Worm (Caenorhabditis elegans) whole organism, L4 larva: ENCODE measurements around the gene Y49F6B.20.

Source experiments
- F10B5.3 ChIP-seq: sonication (generic microtip); optimal IDR thresholded peaks from 2 replicates; lab custom pipeline; 2016; ENCODE audit warnings: mild to moderate bottlenecking, missing genetic modification characterization, missing compliant biosample characterization
- F26F4.8 ChIP-seq: fragments of 200-800 bp; sonication (Bioruptor generic); conservative IDR thresholded peaks from 2 replicates; pipeline ENCODE4 v1.3.6; 2022; ENCODE audit warnings: missing genetic modification characterization, missing compliant biosample characterization
- F37D6.2 ChIP-seq: sonication (generic microtip); optimal IDR thresholded peaks from 2 replicates; lab custom pipeline; 2016; ENCODE audit warnings: mild to moderate bottlenecking, missing genetic modification characterization, missing compliant biosample characterization
- F49E8.2 ChIP-seq: sonication (generic microtip); optimal IDR thresholded peaks from 2 replicates; lab custom pipeline; 2016; ENCODE audit warnings: missing compliant biosample characterization, mild to moderate bottlenecking, missing genetic modification characterization, borderline replicate concordance
- T26A8.4 ChIP-seq: fragments of 200-800 bp; sonication (Bioruptor generic); IDR thresholded peaks from 2 replicates; pipeline ENCODE4 v1.3.6; 2022; ENCODE audit warnings: missing genetic modification characterization, missing compliant biosample characterization
- Y5F2A.4 ChIP-seq: fragments of 200-800 bp; sonication (Bioruptor generic); optimal IDR thresholded peaks from 2 replicates; lab custom pipeline; 2018; ENCODE audit warnings: mild to moderate bottlenecking, missing genetic modification characterization, missing compliant biosample characterization
- Y75B8A.6 ChIP-seq: fragments of 200-800 bp; sonication (Bioruptor generic); IDR thresholded peaks from 2 replicates; pipeline ENCODE4 v1.3.6; 2022; ENCODE audit warnings: missing genetic modification reagents, missing genetic modification characterization, missing compliant biosample characterization
- ZK337.2 ChIP-seq: fragments of 200-800 bp; sonication (Bioruptor generic); IDR thresholded peaks from 2 replicates; pipeline ENCODE4 v1.3.6; 2022; ENCODE audit warnings: missing genetic modification reagents, missing genetic modification characterization, missing compliant biosample characterization
- aly-2 ChIP-seq: sonication (generic microtip); optimal IDR thresholded peaks from 2 replicates; lab custom pipeline; 2018; ENCODE audit warnings: missing biosample characterization, missing genetic modification characterization
- arid-1 ChIP-seq: fragments of 200-800 bp; sonication (Bioruptor generic); conservative IDR thresholded peaks from 2 replicates; pipeline ENCODE4 v1.3.6; 2022; ENCODE audit warnings: missing genetic modification reagents, missing genetic modification characterization, missing compliant biosample characterization
- attf-4 ChIP-seq: sonication (generic microtip); optimal IDR thresholded peaks from 3 replicates; lab custom pipeline; 2017; ENCODE audit warnings: missing biosample characterization, missing genetic modification characterization
- ceh-20 ChIP-seq: fragments of 200-800 bp; sonication (Bioruptor generic); IDR thresholded peaks from 2 replicates; pipeline ENCODE4 v1.3.6; 2022; ENCODE audit warnings: missing genetic modification reagents, missing genetic modification characterization, missing compliant biosample characterization
- ceh-44 ChIP-seq: fragments of 200-800 bp; sonication (Bioruptor generic); IDR thresholded peaks from 2 replicates; pipeline ENCODE4 v1.3.6; 2022; ENCODE audit warnings: missing genetic modification reagents, missing genetic modification characterization, missing compliant biosample characterization
- daf-16 ChIP-seq, 3 experiments: sonication (generic microtip); optimal IDR thresholded peaks; 2 replicates each; lab custom pipeline; 2016 to 2017; ENCODE audit warnings: missing genetic modification characterization in 3 of 3, missing genetic modification reagents in 3 of 3, mild to moderate bottlenecking in 2 of 3, missing compliant biosample characterization in 2 of 3, missing biosample characterization in 1 of 3, moderate library complexity in 1 of 3
- daf-8 ChIP-seq: fragments of 200-800 bp; sonication (Bioruptor generic); IDR thresholded peaks from 2 replicates; pipeline ENCODE4 v1.3.6; 2022; ENCODE audit warnings: missing genetic modification characterization, missing compliant biosample characterization
- dmd-6 ChIP-seq: fragments of 200-800 bp; sonication (Bioruptor generic); IDR thresholded peaks from 2 replicates; pipeline ENCODE4 v1.3.6; 2022; ENCODE audit warnings: missing genetic modification reagents, missing genetic modification characterization, missing compliant biosample characterization
- dmd-8 ChIP-seq: fragments of 200-800 bp; sonication (Bioruptor generic); IDR thresholded peaks from 2 replicates; pipeline ENCODE4 v1.3.6; 2022; ENCODE audit warnings: missing genetic modification characterization, missing compliant biosample characterization
- dpl-1 ChIP-seq: fragments of 150-350 bp; optimal IDR thresholded peaks from 2 replicates; lab custom pipeline; 2014; ENCODE audit warnings: missing biosample characterization, missing genetic modification reagents, missing genetic modification characterization
- hlh-11 ChIP-seq: fragments of 200-800 bp; sonication (Bioruptor generic); optimal IDR thresholded peaks from 2 replicates; lab custom pipeline; 2018; ENCODE audit warnings: mild to moderate bottlenecking, missing genetic modification characterization, missing compliant biosample characterization
- hlh-30 ChIP-seq: sonication (generic microtip); optimal IDR thresholded peaks from 2 replicates; lab custom pipeline; 2017; ENCODE audit warnings: antibody characterized with exemption, mild to moderate bottlenecking, missing genetic modification characterization, missing compliant biosample characterization; ENCODE audit not compliant: insufficient read depth
- lim-7 ChIP-seq: fragments of 200-800 bp; sonication (Bioruptor generic); IDR thresholded peaks from 2 replicates; pipeline ENCODE4 v1.3.6; 2022; ENCODE audit warnings: missing genetic modification characterization, missing compliant biosample characterization
- lin-13 ChIP-seq: fragments of 150-350 bp; optimal IDR thresholded peaks from 2 replicates; lab custom pipeline; 2014; ENCODE audit warnings: missing biosample characterization, missing genetic modification reagents, missing genetic modification characterization
- lin-15B ChIP-seq: fragments of 150-350 bp; sonication (generic microtip); optimal IDR thresholded peaks from 3 replicates; lab custom pipeline; 2014; ENCODE audit warnings: missing biosample characterization, missing genetic modification characterization
- lin-38 ChIP-seq: fragments of 200-800 bp; sonication (Bioruptor generic); IDR thresholded peaks from 2 replicates; pipeline ENCODE4 v1.3.6; 2022; ENCODE audit warnings: missing genetic modification reagents, missing genetic modification characterization, missing compliant biosample characterization
- lin-39 ChIP-seq: fragments of 150-350 bp; optimal IDR thresholded peaks from 2 replicates; lab custom pipeline; 2014; ENCODE audit warnings: missing biosample characterization, missing genetic modification reagents, missing genetic modification characterization
- lir-3 ChIP-seq: sonication (generic microtip); optimal IDR thresholded peaks from 2 replicates; lab custom pipeline; 2016; ENCODE audit warnings: mild to moderate bottlenecking, missing genetic modification characterization, missing compliant biosample characterization
- lsy-2 ChIP-seq, 2 experiments: fragments of 150-350 bp in 1 of 2; sonication (generic microtip) in 1 of 2; optimal IDR thresholded peaks; 2 replicates each; lab custom pipeline; 2014 to 2017; ENCODE audit warnings: missing biosample characterization in 2 of 2, missing genetic modification characterization in 2 of 2
- madf-5 ChIP-seq, 2 experiments: fragments of 200-800 bp; sonication (Bioruptor generic); IDR thresholded peaks; 2 replicates each; pipeline ENCODE4 v1.3.6; 2022; ENCODE audit warnings: missing compliant biosample characterization in 2 of 2, missing genetic modification characterization in 2 of 2
- madf-9 ChIP-seq: fragments of 200-800 bp; sonication (Bioruptor generic); conservative IDR thresholded peaks from 2 replicates; pipeline ENCODE4 v1.3.6; 2022; ENCODE audit warnings: missing genetic modification reagents, missing genetic modification characterization, missing compliant biosample characterization
- mep-1 ChIP-seq: fragments of 150-350 bp; sonication (generic microtip); optimal IDR thresholded peaks from 3 replicates; lab custom pipeline; 2014; ENCODE audit warnings: missing biosample characterization, missing genetic modification characterization
- nhr-102 ChIP-seq: sonication (generic microtip); optimal IDR thresholded peaks from 2 replicates; lab custom pipeline; 2016; ENCODE audit warnings: mild to moderate bottlenecking, missing genetic modification characterization, moderate library complexity, missing compliant biosample characterization
- nhr-25 ChIP-seq: sonication (generic microtip); optimal IDR thresholded peaks from 2 replicates; lab custom pipeline; 2017; ENCODE audit warnings: missing genetic modification characterization, mild to moderate bottlenecking, missing compliant biosample characterization, antibody characterized with exemption, moderate library complexity, borderline replicate concordance; ENCODE audit not compliant: insufficient read depth
- nhr-42 ChIP-seq: fragments of 200-800 bp; sonication (Bioruptor generic); IDR thresholded peaks from 2 replicates; pipeline ENCODE4 v1.3.6; 2022; ENCODE audit warnings: missing genetic modification characterization, missing compliant biosample characterization
- nhr-6 ChIP-seq: fragments of 150-350 bp; optimal IDR thresholded peaks from 2 replicates; lab custom pipeline; 2014; ENCODE audit warnings: missing biosample characterization, missing genetic modification characterization
- nhr-77 ChIP-seq: fragments of 150-350 bp; optimal IDR thresholded peaks from 2 replicates; lab custom pipeline; 2014; ENCODE audit warnings: missing biosample characterization, missing genetic modification characterization
- pha-4 ChIP-seq, 2 experiments: fragments of 150-350 bp in 1 of 2; fragments of 200-800 bp in 1 of 2; sonication (Bioruptor generic) in 1 of 2; IDR thresholded peaks in 1 of 2; optimal IDR thresholded peaks in 1 of 2; 2 replicates each; pipeline versions ENCODE4 v1.3.6 to Lab custom; 2014 to 2022; ENCODE audit warnings: missing genetic modification characterization in 2 of 2, missing genetic modification reagents in 2 of 2, missing biosample characterization in 1 of 2, missing compliant biosample characterization in 1 of 2
- saeg-2 ChIP-seq: fragments of 200-800 bp; sonication (Bioruptor generic); IDR thresholded peaks from 2 replicates; pipeline ENCODE4 v1.3.6; 2022; ENCODE audit warnings: missing genetic modification reagents, missing genetic modification characterization, missing compliant biosample characterization
- set-16 ChIP-seq: fragments of 200-800 bp; sonication (Bioruptor generic); IDR thresholded peaks from 2 replicates; pipeline ENCODE4 v1.3.6; 2022; ENCODE audit warnings: missing genetic modification reagents, missing genetic modification characterization, missing compliant biosample characterization
- snpc-1.2 ChIP-seq: fragments of 200-800 bp; sonication (Bioruptor generic); IDR thresholded peaks from 2 replicates; pipeline ENCODE4 v1.3.6; 2022; ENCODE audit warnings: missing genetic modification reagents, missing genetic modification characterization, missing compliant biosample characterization
- snpc-4 ChIP-seq: fragments of 150-350 bp; optimal IDR thresholded peaks from 2 replicates; lab custom pipeline; 2014; ENCODE audit warnings: missing biosample characterization, missing genetic modification characterization
- spr-1 ChIP-seq: sonication (generic microtip); optimal IDR thresholded peaks from 2 replicates; lab custom pipeline; 2016; ENCODE audit warnings: mild to moderate bottlenecking, missing genetic modification characterization, missing compliant biosample characterization
- spr-3 ChIP-seq: fragments of 200-800 bp; sonication (Bioruptor generic); optimal IDR thresholded peaks from 2 replicates; lab custom pipeline; 2018; ENCODE audit warnings: mild to moderate bottlenecking, missing genetic modification characterization, missing compliant biosample characterization
- unc-130 ChIP-seq: sonication (generic microtip); optimal IDR thresholded peaks from 2 replicates; lab custom pipeline; 2016; ENCODE audit warnings: missing genetic modification reagents, missing genetic modification characterization, missing compliant biosample characterization
- unc-62 ChIP-seq, 3 experiments: fragments of 150-350 bp in 1 of 3; sonication (generic microtip); optimal IDR thresholded peaks in 2 of 3; peaks in 1 of 3; 1 replicate in 1 of 3; 2 replicates in 2 of 3; lab custom pipeline; 2014 to 2017; ENCODE audit warnings: missing biosample characterization in 3 of 3, missing genetic modification characterization in 3 of 3, missing genetic modification reagents in 3 of 3, missing genotype in 1 of 3
- zfp-3 ChIP-seq: fragments of 200-800 bp; sonication (Bioruptor generic); conservative IDR thresholded peaks from 2 replicates; pipeline ENCODE4 v1.3.6; 2022; ENCODE audit warnings: missing genetic modification reagents, missing genetic modification characterization, missing compliant biosample characterization
- zip-11 ChIP-seq: fragments of 200-800 bp; sonication (Bioruptor generic); IDR thresholded peaks from 2 replicates; pipeline ENCODE4 v1.3.6; 2022; ENCODE audit warnings: missing genetic modification characterization, missing compliant biosample characterization
- ztf-7 ChIP-seq: fragments of 150-350 bp; optimal IDR thresholded peaks from 2 replicates; lab custom pipeline; 2014; ENCODE audit warnings: missing biosample characterization, missing genetic modification characterization

Y49F6B.20 gene

DNA sequence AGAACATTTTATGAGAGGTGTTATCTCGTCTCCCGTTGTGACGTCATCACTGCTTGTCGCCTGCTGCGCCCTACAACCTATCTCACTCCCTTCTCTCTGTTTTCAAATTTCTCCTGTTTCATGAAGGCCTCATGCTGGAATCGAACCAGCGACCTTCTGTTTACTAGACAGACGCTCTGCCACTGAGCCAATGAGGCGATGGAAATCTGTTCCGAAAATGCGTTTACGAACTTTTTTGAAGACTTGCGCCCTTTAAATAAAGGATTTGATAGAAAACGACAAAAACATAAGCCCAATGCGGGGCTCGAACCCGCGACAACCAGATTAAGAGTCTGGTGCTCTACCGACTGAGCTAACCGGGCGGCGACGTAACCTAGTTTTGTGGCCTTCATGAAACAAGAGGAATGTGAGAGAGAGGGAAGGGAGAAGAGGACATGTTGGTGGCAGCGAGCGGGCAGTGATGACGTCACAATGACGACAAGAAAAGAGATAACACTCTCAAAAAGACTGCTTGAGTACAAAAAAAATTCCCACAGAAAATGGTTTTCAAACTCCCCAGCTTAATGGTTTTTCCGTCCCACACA is 48.6 kb upstream of the Y49F6B.20 start, which contains the start of gene clec-126 (continued):
- TF ChIP-seq ceh-44 (peak; percentile 51; the same call in 1 of the 2 replicates), dmd-6 (peak; percentile 64), saeg-2 (no peak), pha-4 (GFP tag; IDR thresholded peaks at IDR 0.05; lab: Robert Waterston, UW) (peak; percentile 74; the same call in 1 of the 2 replicates), pha-4 (tag; optimal IDR thresholded peaks at IDR 0.05; lab: Kevin White, UChicago) (peak; percentile 27), snpc-4 (tag; lab: Kevin White, UChicago) (peak; percentile 12), attf-4 (tag; lab: Kevin White, UChicago) (no peak), Y5F2A.4 (GFP tag; lab: Kevin White, UChicago) (peak; percentile 71), hlh-30 (tag; lab: Kevin White, UChicago) (peak; percentile 85), zfp-3 (GFP tag; lab: Robert Waterston, UW) (0 out of 2 replicates have a peak, but pooled peaks have one; percentile 11), lim-7 (GFP tag; lab: Robert Waterston, UW) (peak; percentile 77), mep-1 (tag; lab: Kevin White, UChicago) (peak; percentile 88), F37D6.2 (tag; lab: Kevin White, UChicago) (peak; percentile 63), nhr-102 (tag; lab: Kevin White, UChicago) (peak; percentile 89), dpl-1 (peak; percentile 47), ztf-7 (peak; percentile 59), lin-39 (tag; lab: Kevin White, UChicago) (no peak), daf-8 (GFP tag; lab: Robert Waterston, UW) (no peak), aly-2 (tag; lab: Kevin White, UChicago) (no peak), lin-15B (tag; lab: Kevin White, UChicago) (no peak), lir-3 (tag; lab: Kevin White, UChicago) (peak; percentile 74), T26A8.4 (GFP tag; lab: Robert Waterston, UW) (peak; percentile 80), unc-130 (peak; percentile 68), spr-3 (GFP tag; lab: Kevin White, UChicago) (peak; percentile 38), set-16 (peak; percentile 43; the same call in 1 of the 2 replicates), nhr-77 (peak; percentile 74), nhr-42 (GFP tag; lab: Robert Waterston, UW) (no peak; the same call in 1 of the 2 replicates), snpc-1.2 (GFP tag; lab: Robert Waterston, UW) (peak; percentile 73), daf-16 (GFP tag; optimal IDR thresholded peaks at IDR 0.05; lab: Kevin White, UChicago) (peak; percentile 85 to 94), daf-16 (tag; optimal IDR thresholded peaks at IDR 0.05; lab: Kevin White, UChicago) (peak; percentile 96), zip-11 (GFP tag; lab: Robert Waterston, UW) (0 out of 2 replicates have a peak, but pooled peaks have one; percentile 9), F49E8.2 (tag; lab: Kevin White, UChicago) (peak; percentile 65), lin-13 (peak; percentile 91), ZK337.2 (GFP tag; lab: Robert Waterston, UW) (no peak), spr-1 (tag; lab: Kevin White, UChicago) (peak; percentile 91), lsy-2 (tag; optimal IDR thresholded peaks at IDR 0.05; lab: Kevin White, UChicago) (peak; percentile 27 to 85), lin-38 (GFP tag; lab: Robert Waterston, UW) (peak; percentile 86), arid-1 (GFP tag; lab: Robert Waterston, UW) (peak; percentile 31; the same call in 1 of the 2 replicates), F26F4.8 (0 out of 2 replicates have a peak, but pooled peaks have one; percentile 22), Y75B8A.6 (GFP tag; lab: Robert Waterston, UW) (no peak; the same call in 1 of the 2 replicates), unc-62 (GFP tag; optimal IDR thresholded peaks at IDR 0.05 in 1 of 2; lab: Kevin White, UChicago) (peak in 1 of 2 experiments; percentile 64), unc-62 (tag; optimal IDR thresholded peaks at IDR 0.05; lab: Kevin White, UChicago) (no peak), madf-5 (GFP tag; IDR thresholded peaks at IDR 0.05; lab: Robert Waterston, UW) (0 out of 4 replicates have a peak, but pooled peaks of 1 of the 2 experiments have one; percentile 65), hlh-11 (tag; lab: Kevin White, UChicago) (peak; percentile 84), madf-9 (peak; percentile 77), nhr-25 (no peak), nhr-6 (tag; lab: Kevin White, UChicago) (no peak), F10B5.3 (tag; lab: Kevin White, UChicago) (peak; percentile 48), dmd-8 (GFP tag; lab: Robert Waterston, UW) (no peak; the same call in 1 of the 2 replicates), ceh-20 (GFP tag; lab: Robert Waterston, UW) (peak; percentile 64)
